Worm (Caenorhabditis elegans) whole organism, L2 larva: Measurements from ENCODE around the gene K11H3.5.

Experiments
- C34F6.9 ChIP-seq: fragments of 150-350 bp; optimal IDR thresholded peaks from 2 replicates; lab custom pipeline; 2014; ENCODE audit warnings: missing biosample characterization, missing genetic modification characterization
- F13H6.1 ChIP-seq: sonication (generic microtip); optimal IDR thresholded peaks from 2 replicates; lab custom pipeline; 2016; ENCODE audit warnings: missing genetic modification characterization, missing compliant biosample characterization
- R02D3.7 ChIP-seq: fragments of 150-350 bp; optimal IDR thresholded peaks from 2 replicates; lab custom pipeline; 2014; ENCODE audit warnings: missing biosample characterization, missing genetic modification characterization
- Y55F3AM.14 ChIP-seq: fragments of 200-800 bp; sonication (Bioruptor generic); optimal IDR thresholded peaks from 2 replicates; lab custom pipeline; 2018; ENCODE audit warnings: mild to moderate bottlenecking, missing genetic modification characterization, missing compliant biosample characterization
- ZK546.5 ChIP-seq: sonication (generic microtip); optimal IDR thresholded peaks from 2 replicates; lab custom pipeline; 2017; ENCODE audit warnings: missing biosample characterization, missing genetic modification characterization
- alr-1 ChIP-seq: fragments of 150-350 bp; optimal IDR thresholded peaks from 2 replicates; lab custom pipeline; 2014; ENCODE audit warnings: missing biosample characterization, missing genetic modification characterization
- aly-2 ChIP-seq: fragments of 150-350 bp; optimal IDR thresholded peaks from 2 replicates; lab custom pipeline; 2014; ENCODE audit warnings: missing biosample characterization, missing genetic modification characterization
- ama-1 ChIP-seq: fragments of 150-350 bp; optimal IDR thresholded peaks from 2 replicates; lab custom pipeline; 2018; ENCODE audit warnings: inconsistent platforms
- blmp-1 ChIP-seq: sonication (generic microtip); optimal IDR thresholded peaks from 2 replicates; lab custom pipeline; 2017; ENCODE audit warnings: missing genetic modification characterization, mild to moderate bottlenecking, missing compliant biosample characterization, antibody characterized with exemption, moderate library complexity; ENCODE audit not compliant: insufficient read depth
- ceh-16 ChIP-seq: fragments of 150-350 bp; optimal IDR thresholded peaks from 2 replicates; lab custom pipeline; 2014; ENCODE audit warnings: missing biosample characterization, missing genetic modification characterization
- ceh-82 ChIP-seq: fragments of 150-350 bp; optimal IDR thresholded peaks from 2 replicates; lab custom pipeline; 2014; ENCODE audit warnings: missing biosample characterization, missing genetic modification characterization
- crh-2 ChIP-seq: sonication (generic microtip); optimal IDR thresholded peaks from 2 replicates; lab custom pipeline; 2017; ENCODE audit warnings: missing biosample characterization, missing genetic modification characterization
- dmd-4 ChIP-seq: sonication (generic microtip); optimal IDR thresholded peaks from 2 replicates; lab custom pipeline; 2017; ENCODE audit warnings: missing biosample characterization, missing genetic modification characterization
- egl-27 ChIP-seq: sonication (generic microtip); optimal IDR thresholded peaks from 3 replicates; lab custom pipeline; 2017; ENCODE audit warnings: missing biosample characterization, missing genetic modification reagents, missing genetic modification characterization
- elt-1 ChIP-seq: fragments of 150-350 bp; optimal IDR thresholded peaks from 2 replicates; lab custom pipeline; 2014; ENCODE audit warnings: missing biosample characterization, missing genetic modification characterization
- elt-3 ChIP-seq: sonication (generic microtip); optimal IDR thresholded peaks from 2 replicates; lab custom pipeline; 2017; ENCODE audit warnings: missing biosample characterization, missing genetic modification characterization
- fos-1 ChIP-seq: fragments of 150-350 bp; optimal IDR thresholded peaks from 2 replicates; lab custom pipeline; 2014; ENCODE audit warnings: missing biosample characterization, missing genetic modification characterization
- gmeb-1 ChIP-seq: fragments of 150-350 bp; optimal IDR thresholded peaks from 2 replicates; lab custom pipeline; 2014; ENCODE audit warnings: missing biosample characterization, missing genetic modification characterization
- lin-11 ChIP-seq: fragments of 150-350 bp; sonication (generic microtip); optimal IDR thresholded peaks from 2 replicates; lab custom pipeline; 2014; ENCODE audit warnings: missing biosample characterization, missing genetic modification characterization, inconsistent platforms, mixed read lengths
- lin-13 ChIP-seq: fragments of 150-350 bp; optimal IDR thresholded peaks from 2 replicates; lab custom pipeline; 2014; ENCODE audit warnings: missing biosample characterization, missing genetic modification reagents, missing genetic modification characterization
- lin-39 ChIP-seq: fragments of 150-350 bp; optimal IDR thresholded peaks from 2 replicates; lab custom pipeline; 2014; ENCODE audit warnings: missing biosample characterization, missing genetic modification reagents, missing genetic modification characterization
- lsy-2 ChIP-seq, 2 experiments: fragments of 150-350 bp in 1 of 2; sonication (generic microtip) in 1 of 2; optimal IDR thresholded peaks; 2 replicates each; lab custom pipeline; 2014 to 2017; ENCODE audit warnings: missing biosample characterization in 2 of 2, missing genetic modification characterization in 2 of 2
- mab-5 ChIP-seq: fragments of 150-350 bp; optimal IDR thresholded peaks from 2 replicates; lab custom pipeline; 2014; ENCODE audit warnings: missing biosample characterization, missing genetic modification characterization
- mbf-1 ChIP-seq: sonication (generic microtip); optimal IDR thresholded peaks from 2 replicates; lab custom pipeline; 2017; ENCODE audit warnings: missing biosample characterization, missing genetic modification characterization
- mdl-1 ChIP-seq, 2 experiments: fragments of 150-350 bp in 1 of 2; sonication (generic microtip) in 1 of 2; optimal IDR thresholded peaks; 2 replicates each; lab custom pipeline; 2017; ENCODE audit warnings: missing biosample characterization in 2 of 2, missing genetic modification characterization in 2 of 2
- nhr-10 ChIP-seq: sonication (generic microtip); optimal IDR thresholded peaks from 2 replicates; lab custom pipeline; 2017; ENCODE audit warnings: missing biosample characterization, missing genetic modification characterization
- nhr-11 ChIP-seq: fragments of 150-350 bp; optimal IDR thresholded peaks from 2 replicates; lab custom pipeline; 2014; ENCODE audit warnings: missing biosample characterization, missing genetic modification characterization
- nhr-12 ChIP-seq: fragments of 150-350 bp; optimal IDR thresholded peaks from 2 replicates; lab custom pipeline; 2014; ENCODE audit warnings: missing biosample characterization, missing genetic modification characterization
- nhr-129 ChIP-seq: fragments of 150-350 bp; optimal IDR thresholded peaks from 2 replicates; lab custom pipeline; 2014; ENCODE audit warnings: missing biosample characterization, missing genetic modification characterization
- nhr-21 ChIP-seq: fragments of 150-350 bp; optimal IDR thresholded peaks from 2 replicates; lab custom pipeline; 2014; ENCODE audit warnings: missing biosample characterization, missing genetic modification characterization
- nhr-23 ChIP-seq: fragments of 150-350 bp; optimal IDR thresholded peaks from 2 replicates; lab custom pipeline; 2014; ENCODE audit warnings: missing biosample characterization, missing genetic modification reagents, missing genetic modification characterization
- nhr-237 ChIP-seq: fragments of 150-350 bp; optimal IDR thresholded peaks from 2 replicates; lab custom pipeline; 2014; ENCODE audit warnings: missing biosample characterization, missing genetic modification characterization
- nhr-25 ChIP-seq: fragments of 150-350 bp; sonication (generic microtip); optimal IDR thresholded peaks from 3 replicates; lab custom pipeline; 2014; ENCODE audit warnings: missing biosample characterization, missing genetic modification characterization
- nhr-6 ChIP-seq: fragments of 150-350 bp; optimal IDR thresholded peaks from 2 replicates; lab custom pipeline; 2014; ENCODE audit warnings: missing biosample characterization, missing genetic modification characterization
- nhr-77 ChIP-seq: fragments of 150-350 bp; optimal IDR thresholded peaks from 2 replicates; lab custom pipeline; 2014; ENCODE audit warnings: missing biosample characterization, missing genetic modification characterization
- peb-1 ChIP-seq: fragments of 150-350 bp; optimal IDR thresholded peaks from 2 replicates; lab custom pipeline; 2014; ENCODE audit warnings: missing biosample characterization, missing genetic modification characterization
- sem-4 ChIP-seq: fragments of 150-350 bp; optimal IDR thresholded peaks from 2 replicates; lab custom pipeline; 2014; ENCODE audit warnings: missing biosample characterization, missing genetic modification reagents, missing genetic modification characterization
- skn-1 ChIP-seq: sonication (generic microtip); optimal IDR thresholded peaks from 2 replicates; lab custom pipeline; 2017; ENCODE audit warnings: missing biosample characterization, missing genetic modification characterization
- sma-3 ChIP-seq: sonication (generic microtip); optimal IDR thresholded peaks from 2 replicates; lab custom pipeline; 2016; ENCODE audit warnings: missing genetic modification reagents, missing genetic modification characterization, missing compliant biosample characterization
- sma-9 ChIP-seq, 2 experiments: fragments of 150-350 bp in 1 of 2; sonication (generic microtip) in 1 of 2; optimal IDR thresholded peaks; 2 replicates each; lab custom pipeline; 2014 to 2016; ENCODE audit warnings: missing genetic modification characterization in 2 of 2, mild to moderate bottlenecking in 1 of 2, missing biosample characterization in 1 of 2, missing compliant biosample characterization in 1 of 2, missing genetic modification reagents in 1 of 2, moderate library complexity in 1 of 2
- snpc-4 ChIP-seq: fragments of 150-350 bp; optimal IDR thresholded peaks from 2 replicates; lab custom pipeline; 2014; ENCODE audit warnings: missing biosample characterization, missing genetic modification characterization
- unc-39 ChIP-seq: fragments of 150-350 bp; optimal IDR thresholded peaks from 2 replicates; lab custom pipeline; 2014; ENCODE audit warnings: missing biosample characterization, missing genetic modification characterization
- unc-55 ChIP-seq: fragments of 150-350 bp; sonication (generic microtip); optimal IDR thresholded peaks from 3 replicates; lab custom pipeline; 2014; ENCODE audit warnings: missing biosample characterization, missing genetic modification reagents, missing genetic modification characterization
- unc-62 ChIP-seq: fragments of 150-350 bp; optimal IDR thresholded peaks from 2 replicates; lab custom pipeline; 2014; ENCODE audit warnings: missing biosample characterization, missing genetic modification reagents, missing genetic modification characterization
- zag-1 ChIP-seq: fragments of 150-350 bp; optimal IDR thresholded peaks from 2 replicates; lab custom pipeline; 2014; ENCODE audit warnings: missing biosample characterization, missing genetic modification characterization
- ztf-1 ChIP-seq: fragments of 200-800 bp; sonication (Bioruptor generic); conservative IDR thresholded peaks from 2 replicates; pipeline ENCODE4 v1.3.6; 2022; ENCODE audit warnings: missing genetic modification characterization, missing compliant biosample characterization
- ztf-11 ChIP-seq: sonication (generic microtip); optimal IDR thresholded peaks from 2 replicates; lab custom pipeline; 2017; ENCODE audit warnings: missing biosample characterization, missing genetic modification characterization
- ztf-4 ChIP-seq: fragments of 150-350 bp; optimal IDR thresholded peaks from 2 replicates; lab custom pipeline; 2014; ENCODE audit warnings: missing biosample characterization, missing genetic modification characterization

K11H3.5 gene

ce11 chrIII:9826005-9826404 is 17.6 kb upstream of the K11H3.5 start:
- TF ChIP-seq ztf-4 (tag; lab: Kevin White, UChicago): peak; percentile 65
- no peak for TF ChIP-seq R02D3.7 (tag; lab: Kevin White, UChicago)
- TF ChIP-seq alr-1: no peak
- no peak for TF ChIP-seq nhr-11 (tag; lab: Kevin White, UChicago)
- TF ChIP-seq zag-1 (tag; lab: Kevin White, UChicago): no peak
- peak; percentile 18 for TF ChIP-seq lin-13 (GFP tag; lab: Kevin White, UChicago)
- TF ChIP-seq sem-4: peak; percentile 6
- TF ChIP-seq aly-2: no peak
- TF ChIP-seq ZK546.5: no peak
- TF ChIP-seq dmd-4 (tag; lab: Kevin White, UChicago): no peak
- no peak for TF ChIP-seq nhr-237 (tag; lab: Kevin White, UChicago)
- TF ChIP-seq nhr-21: no peak
- peak; percentile 3 for TF ChIP-seq fos-1 (tag; lab: Kevin White, UChicago)
- peak; percentile 46 for TF ChIP-seq sma-3
- peak; percentile 82 for TF ChIP-seq Y55F3AM.14 (GFP tag; lab: Kevin White, UChicago)
- peak; percentile 61 for TF ChIP-seq F13H6.1
- no peak for TF ChIP-seq nhr-23 (tag; lab: Kevin White, UChicago)
- no peak for TF ChIP-seq nhr-77 (tag; lab: Kevin White, UChicago)
- TF ChIP-seq unc-39 (tag; lab: Kevin White, UChicago): no peak
- no peak for TF ChIP-seq nhr-12
- no peak for TF ChIP-seq snpc-4 (tag; lab: Kevin White, UChicago)
- no peak for TF ChIP-seq nhr-25 (tag; lab: Kevin White, UChicago)
- TF ChIP-seq mab-5: peak; percentile 32
- peak in 1 of 2 experiments; percentile 46 for TF ChIP-seq mdl-1 (tag; optimal IDR thresholded peaks at IDR 0.05; lab: Kevin White, UChicago)
- TF ChIP-seq skn-1 (tag; lab: Kevin White, UChicago): no peak
- TF ChIP-seq unc-62 (GFP tag; lab: Kevin White, UChicago): no peak
- no peak for TF ChIP-seq egl-27 (tag; lab: Kevin White, UChicago)
- no peak for TF ChIP-seq blmp-1
- TF ChIP-seq mbf-1: no peak
- peak; percentile 71 for TF ChIP-seq C34F6.9 (tag; lab: Kevin White, UChicago)
- TF ChIP-seq ceh-16 (tag; lab: Kevin White, UChicago): no peak
- TF ChIP-seq crh-2 (tag; lab: Kevin White, UChicago): peak; percentile 68
- TF ChIP-seq elt-1: no peak
- TF ChIP-seq elt-3 (tag; lab: Kevin White, UChicago): no peak
- no peak for TF ChIP-seq ceh-82
- TF ChIP-seq nhr-6: no peak
- peak; percentile 34 for TF ChIP-seq unc-55 (GFP tag; lab: Kevin White, UChicago)
- TF ChIP-seq sma-9 (GFP tag; optimal IDR thresholded peaks at IDR 0.05; lab: Kevin White, UChicago): peak; percentile 52
- TF ChIP-seq sma-9 (tag; optimal IDR thresholded peaks at IDR 0.05; lab: Kevin White, UChicago): no peak
- TF ChIP-seq peb-1: no peak
- TF ChIP-seq gmeb-1 (tag; lab: Kevin White, UChicago): peak; percentile 23
- no peak for TF ChIP-seq nhr-10
- TF ChIP-seq lsy-2 (tag; optimal IDR thresholded peaks at IDR 0.05; lab: Kevin White, UChicago): peak in 1 of 2 experiments; percentile 79
- no peak for TF ChIP-seq ztf-11 (tag; lab: Kevin White, UChicago)
- TF ChIP-seq ama-1 (lab: Kevin White, UChicago): peak; percentile 93
- no peak for TF ChIP-seq ztf-1 (GFP tag; lab: Robert Waterston, UW)
- no peak for TF ChIP-seq lin-11 (tag; lab: Kevin White, UChicago)
- no peak for TF ChIP-seq lin-39
- TF ChIP-seq nhr-129 (tag; lab: Kevin White, UChicago): peak; percentile 83
- TF ChIP-seq, all 48 proteins: peak for 17
